Fruit fly (Drosophila melanogaster) whole organism, embryonic: ENCODE results near the gene MtnD.

ENCODE experiments used
- Aef1 ChIP-seq: fragments of 200-800 bp; sonication (Bioruptor generic); IDR thresholded peaks from 3 replicates; pipeline ENCODE4 v1.3.6; 2022; ENCODE audit warnings: missing biosample characterization, missing genetic modification characterization
- Atf-2 ChIP-seq: fragments of 200-800 bp; sonication (Bioruptor generic); optimal IDR thresholded peaks from 2 replicates; lab custom pipeline; 2016; ENCODE audit warnings: missing biosample characterization, missing genetic modification characterization
- Atf6 ChIP-seq: fragments of 200-800 bp; sonication (Bioruptor generic); IDR thresholded peaks from 2 replicates; pipeline ENCODE4 v1.3.6; 2022; ENCODE audit warnings: missing biosample characterization, missing genetic modification characterization
- Bdp1 ChIP-seq: fragments of 200-800 bp; sonication (Bioruptor generic); optimal IDR thresholded peaks from 3 replicates; lab custom pipeline; 2016; ENCODE audit warnings: missing biosample characterization, missing genetic modification characterization
- Bteb2 ChIP-seq: fragments of 200-800 bp; sonication (Bioruptor generic); optimal IDR thresholded peaks from 2 replicates; lab custom pipeline; 2016; ENCODE audit warnings: missing biosample characterization, missing genetic modification characterization
- CG11398 ChIP-seq: fragments of 200-800 bp; sonication (Bioruptor generic); optimal IDR thresholded peaks from 2 replicates; lab custom pipeline; 2016; ENCODE audit warnings: missing biosample characterization, missing genetic modification characterization
- CG12236 ChIP-seq: fragments of 200-800 bp; sonication (Bioruptor generic); optimal IDR thresholded peaks from 2 replicates; lab custom pipeline; 2016; ENCODE audit warnings: missing biosample characterization, missing genetic modification characterization
- CG1233 ChIP-seq: fragments of 200-800 bp; sonication (Bioruptor generic); optimal IDR thresholded peaks from 4 replicates; lab custom pipeline; 2018; ENCODE audit warnings: missing biosample characterization, mild to moderate bottlenecking, missing genetic modification characterization
- CG15514 ChIP-seq: fragments of 200-800 bp; sonication (Bioruptor generic); optimal IDR thresholded peaks from 3 replicates; lab custom pipeline; 2017; ENCODE audit warnings: missing biosample characterization, missing genetic modification characterization, mild to moderate bottlenecking, moderate library complexity, missing genetic modification reagents
- CG15601 ChIP-seq: fragments of 200-800 bp; sonication (Bioruptor generic); optimal IDR thresholded peaks from 3 replicates; lab custom pipeline; 2019; ENCODE audit warnings: missing biosample characterization, mild to moderate bottlenecking, missing genetic modification characterization, moderate library complexity
- CG16815 ChIP-seq: fragments of 200-800 bp; sonication (Bioruptor generic); optimal IDR thresholded peaks from 3 replicates; lab custom pipeline; 2017; ENCODE audit warnings: missing biosample characterization, mild to moderate bottlenecking, missing genetic modification characterization
- CG17359 ChIP-seq: fragments of 200-800 bp; sonication (Bioruptor generic); optimal IDR thresholded peaks from 3 replicates; lab custom pipeline; 2018; ENCODE audit warnings: missing biosample characterization, mild to moderate bottlenecking, missing genetic modification characterization, moderate library complexity
- CG17568 ChIP-seq: fragments of 200-800 bp; sonication (Bioruptor generic); optimal IDR thresholded peaks from 2 replicates; lab custom pipeline; 2018; ENCODE audit warnings: missing biosample characterization, mild to moderate bottlenecking, missing genetic modification characterization, moderate library complexity
- CG2129 ChIP-seq: fragments of 200-800 bp; sonication (Bioruptor generic); IDR thresholded peaks from 2 replicates; pipeline ENCODE4 v1.3.6; 2022; ENCODE audit warnings: missing biosample characterization, missing genetic modification characterization; ENCODE audit not compliant: partially characterized antibody
- CG2678 ChIP-seq: fragments of 200-800 bp; sonication (Bioruptor generic); optimal IDR thresholded peaks from 3 replicates; lab custom pipeline; 2019; ENCODE audit warnings: missing biosample characterization, mild to moderate bottlenecking, missing genetic modification characterization, moderate library complexity
- CG2712 ChIP-seq: fragments of 200-800 bp; optimal IDR thresholded peaks from 3 replicates; lab custom pipeline; 2019; ENCODE audit warnings: missing biosample characterization, mild to moderate bottlenecking, missing genetic modification characterization, moderate library complexity
- CG30403 ChIP-seq: fragments of 200-800 bp; sonication (Bioruptor generic); optimal IDR thresholded peaks from 3 replicates; lab custom pipeline; 2016; ENCODE audit warnings: missing biosample characterization, missing genetic modification characterization
- CG32767 ChIP-seq: fragments of 200-800 bp; sonication (Bioruptor generic); IDR thresholded peaks from 2 replicates; pipeline ENCODE4 v1.3.6; 2022; ENCODE audit warnings: missing biosample characterization, missing genetic modification characterization
- CG3995 ChIP-seq: fragments of 200-800 bp; sonication (Bioruptor generic); optimal IDR thresholded peaks from 3 replicates; lab custom pipeline; 2016; ENCODE audit warnings: missing biosample characterization, missing genetic modification characterization
- CG4328 ChIP-seq: fragments of 200-800 bp; sonication (Bioruptor generic); optimal IDR thresholded peaks from 3 replicates; lab custom pipeline; 2017; ENCODE audit warnings: missing biosample characterization, missing genetic modification reagents, missing genetic modification characterization
- CG4617 ChIP-seq: fragments of 200-800 bp; sonication (Bioruptor generic); optimal IDR thresholded peaks from 3 replicates; lab custom pipeline; 2016; ENCODE audit warnings: missing biosample characterization, missing genetic modification characterization, borderline replicate concordance
- CG9215 ChIP-seq: fragments of 200-800 bp; sonication (Bioruptor generic); IDR thresholded peaks from 2 replicates; pipeline ENCODE4 v1.3.6; 2022; ENCODE audit warnings: missing biosample characterization, missing genetic modification characterization
- Chrac-16 ChIP-seq: fragments of 200-800 bp; sonication (Bioruptor generic); optimal IDR thresholded peaks from 3 replicates; lab custom pipeline; 2016; ENCODE audit warnings: missing biosample characterization, missing genetic modification characterization
- Doc3 ChIP-seq: fragments of 200-800 bp; sonication (Bioruptor generic); IDR thresholded peaks from 3 replicates; pipeline ENCODE4 v1.3.6; 2022; ENCODE audit warnings: missing biosample characterization, missing genetic modification characterization; ENCODE audit not compliant: partially characterized antibody
- Drgx ChIP-seq: fragments of 200-800 bp; sonication (Bioruptor generic); IDR thresholded peaks from 2 replicates; pipeline ENCODE4 v1.3.6; 2022; ENCODE audit warnings: missing biosample characterization, missing genetic modification characterization
- Fer2 ChIP-seq: fragments of 200-800 bp; sonication (Bioruptor generic); optimal IDR thresholded peaks from 2 replicates; lab custom pipeline; 2018; ENCODE audit warnings: missing biosample characterization, mild to moderate bottlenecking, missing genetic modification characterization, moderate library complexity
- Mad ChIP-seq: fragments of 200-800 bp; sonication (Bioruptor generic); optimal IDR thresholded peaks from 2 replicates; lab custom pipeline; 2016; ENCODE audit warnings: missing biosample characterization, missing genetic modification characterization
- NfI ChIP-seq: fragments of 200-800 bp; sonication (Bioruptor generic); optimal IDR thresholded peaks from 3 replicates; lab custom pipeline; 2018; ENCODE audit warnings: missing biosample characterization, mild to moderate bottlenecking, missing genetic modification characterization, moderate library complexity
- Scr ChIP-seq: fragments of 200-800 bp; sonication (Bioruptor generic); IDR thresholded peaks from 2 replicates; pipeline ENCODE4 v1.3.6; 2022; ENCODE audit warnings: missing biosample characterization, missing genetic modification characterization; ENCODE audit not compliant: partially characterized antibody
- Sin3A ChIP-seq: fragments of >200 bp; optimal IDR thresholded peaks from 2 replicates; lab custom pipeline; 2018
- Sox102F ChIP-seq: fragments of 200-800 bp; sonication (Bioruptor generic); optimal IDR thresholded peaks from 2 replicates; lab custom pipeline; 2018; ENCODE audit warnings: missing biosample characterization, mild to moderate bottlenecking, missing genetic modification characterization, moderate library complexity
- Vsx1 ChIP-seq: fragments of 200-800 bp; sonication (Bioruptor generic); optimal IDR thresholded peaks from 2 replicates; lab custom pipeline; 2017; ENCODE audit warnings: missing biosample characterization, mild to moderate bottlenecking, missing genetic modification characterization, missing genetic modification reagents
- aop ChIP-seq: fragments of 200-800 bp; sonication (Bioruptor generic); IDR thresholded peaks from 2 replicates; pipeline ENCODE4 v1.3.6; 2022; ENCODE audit warnings: missing biosample characterization, missing genetic modification characterization
- ap ChIP-seq: fragments of 200-800 bp; sonication (Bioruptor generic); IDR thresholded peaks from 2 replicates; pipeline ENCODE4 v1.3.6; 2022; ENCODE audit warnings: missing biosample characterization, missing genetic modification characterization
- ase ChIP-seq: fragments of 200-800 bp; sonication (Bioruptor generic); IDR thresholded peaks from 3 replicates; pipeline ENCODE4 v1.3.6; 2022; ENCODE audit warnings: missing biosample characterization, missing genetic modification characterization
- cas ChIP-seq: fragments of 200-800 bp; sonication (Bioruptor generic); IDR thresholded peaks from 2 replicates; pipeline ENCODE4 v1.3.6; 2022; ENCODE audit warnings: missing biosample characterization, missing genetic modification characterization
- fd3F ChIP-seq: fragments of 200-800 bp; sonication (Bioruptor generic); optimal IDR thresholded peaks from 2 replicates; lab custom pipeline; 2018; ENCODE audit warnings: missing biosample characterization, mild to moderate bottlenecking, missing genetic modification characterization, moderate library complexity
- fru ChIP-seq: fragments of >200 bp; optimal IDR thresholded peaks from 2 replicates; lab custom pipeline; 2017
- gsb-n ChIP-seq: fragments of 200-800 bp; sonication (Bioruptor generic); optimal IDR thresholded peaks from 3 replicates; lab custom pipeline; 2018; ENCODE audit warnings: missing biosample characterization, mild to moderate bottlenecking, missing genetic modification characterization
- hb ChIP-seq: fragments of 200-800 bp; sonication (Bioruptor generic); IDR thresholded peaks from 3 replicates; pipeline ENCODE4 v1.3.6; 2022; ENCODE audit warnings: missing biosample characterization, missing genetic modification characterization; ENCODE audit not compliant: partially characterized antibody
- mam ChIP-seq: fragments of 200-800 bp; sonication (Bioruptor generic); optimal IDR thresholded peaks from 3 replicates; lab custom pipeline; 2016; ENCODE audit warnings: missing biosample characterization, missing genetic modification characterization
- mld ChIP-seq: fragments of 200-800 bp; sonication (Bioruptor generic); IDR thresholded peaks from 3 replicates; pipeline ENCODE4 v1.3.6; 2022; ENCODE audit warnings: missing biosample characterization, missing genetic modification characterization; ENCODE audit not compliant: partially characterized antibody
- otp ChIP-seq: fragments of 200-800 bp; sonication (Bioruptor generic); IDR thresholded peaks from 3 replicates; pipeline ENCODE4, ENCODE4 v1.3.6; 2022; ENCODE audit warnings: missing biosample characterization, missing genetic modification characterization
- ranshi ChIP-seq: fragments of 200-800 bp; sonication (Bioruptor generic); IDR thresholded peaks from 2 replicates; pipeline ENCODE4 v1.3.6; 2022; ENCODE audit warnings: missing biosample characterization, missing genetic modification characterization
- run ChIP-seq: fragments of 200-800 bp; sonication (Bioruptor generic); optimal IDR thresholded peaks from 3 replicates; lab custom pipeline; 2018; ENCODE audit warnings: missing biosample characterization, mild to moderate bottlenecking, missing genetic modification characterization
- sens ChIP-seq: fragments of 200-800 bp; sonication (Bioruptor generic); peaks from one replicate; lab custom pipeline; 2016; ENCODE audit warnings: missing biosample characterization, missing genetic modification characterization
- sisA ChIP-seq: fragments of 200-800 bp; sonication (Bioruptor generic); IDR thresholded peaks from 2 replicates; pipeline ENCODE4 v1.3.6; 2022; ENCODE audit warnings: missing biosample characterization, missing genetic modification characterization
- trem ChIP-seq: fragments of 200-800 bp; optimal IDR thresholded peaks from 3 replicates; lab custom pipeline; 2019; ENCODE audit warnings: missing biosample characterization, mild to moderate bottlenecking, missing genetic modification characterization, moderate library complexity
- twi ChIP-seq: fragments of 200-800 bp; optimal IDR thresholded peaks from 2 replicates; lab custom pipeline; 2019; ENCODE audit warnings: missing biosample characterization, mild to moderate bottlenecking, missing genetic modification characterization, moderate library complexity
- wdn ChIP-seq: fragments of 200-800 bp; sonication (Bioruptor generic); IDR thresholded peaks from 2 replicates; pipeline ENCODE4 v1.3.6; 2022; ENCODE audit warnings: missing biosample characterization, missing genetic modification characterization

The MtnD gene

DNA sequence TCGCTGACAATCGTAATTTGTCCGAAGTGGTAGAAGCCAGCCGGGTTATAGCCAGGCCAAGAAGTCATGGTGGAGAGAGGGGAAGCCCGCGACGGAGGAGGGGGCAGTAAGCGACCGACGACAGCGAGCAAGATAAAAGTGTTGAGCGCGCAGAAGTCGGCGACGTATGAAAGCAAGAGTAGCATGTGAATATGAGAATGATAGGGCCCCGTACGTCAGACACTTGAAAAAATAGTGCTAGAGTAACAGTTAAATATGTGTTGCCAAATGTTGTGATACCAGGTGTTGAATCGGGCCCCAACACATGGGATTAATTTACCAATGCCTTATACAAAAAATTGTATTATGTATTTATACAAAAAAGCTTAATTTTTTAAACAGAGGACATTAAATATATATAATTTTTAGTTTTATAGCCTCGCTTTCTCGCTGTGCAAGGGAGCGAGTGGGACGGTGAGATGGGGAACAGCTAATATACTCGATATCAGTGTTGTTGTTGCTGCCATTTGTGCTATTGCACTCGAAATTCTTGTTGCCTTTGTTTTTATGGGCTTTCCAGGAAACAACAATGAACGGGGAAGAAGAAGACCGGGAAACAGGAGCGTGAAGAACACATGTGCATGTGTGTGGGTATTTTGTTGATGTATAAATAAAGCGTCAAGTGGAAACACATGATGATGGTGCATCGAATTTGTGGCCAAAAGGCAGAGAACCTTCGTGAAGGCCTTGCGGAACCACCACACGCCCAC is 15.3 kb downstream of the MtnD start (continued):
- TF ChIP-seq Sox102F (GFP tag; lab: Kevin White, UChicago) (peak; percentile 84), wdn (GFP tag; lab: Robert Waterston, UW) (no peak), CG2678 (tag; lab: Kevin White, UChicago) (peak; percentile 93), CG4617 (GFP tag; lab: Kevin White, UChicago) (peak; percentile 45), otp (peak; percentile 77), Doc3 (GFP tag; lab: Robert Waterston, UW) (no peak), ap (GFP tag; lab: Robert Waterston, UW) (peak; percentile 62), CG16815 (GFP tag; lab: Kevin White, UChicago) (peak; percentile 87), Chrac-16 (GFP tag; lab: Kevin White, UChicago) (peak; percentile 70), Fer2 (tag; lab: Kevin White, UChicago) (peak; percentile 78), Atf-2 (GFP tag; lab: Kevin White, UChicago) (no peak), sisA (GFP tag; lab: Robert Waterston, UW) (peak; percentile 85), Sin3A (lab: Kevin White, UChicago) (no peak), hb (no peak), ase (GFP tag; lab: Robert Waterston, UW) (peak; percentile 70; the same call in 2 of the 3 replicates), CG15601 (tag; lab: Kevin White, UChicago) (peak; percentile 78), CG17568 (GFP tag; lab: Kevin White, UChicago) (peak; percentile 74), aop (GFP tag; lab: Robert Waterston, UW) (no peak), Mad (GFP tag; lab: Kevin White, UChicago) (peak; percentile 46), Scr (GFP tag; lab: Robert Waterston, UW) (no peak), CG9215 (GFP tag; lab: Robert Waterston, UW) (peak; percentile 74), CG4328 (peak; percentile 73), NfI (peak; percentile 88), fru (lab: Kevin White, UChicago) (no peak), Drgx (GFP tag; lab: Robert Waterston, UW) (peak; percentile 78), CG15514 (GFP tag; lab: Kevin White, UChicago) (peak; percentile 67), mld (GFP tag; lab: Robert Waterston, UW) (no peak), CG12236 (GFP tag; lab: Kevin White, UChicago) (no peak), CG1233 (GFP tag; lab: Kevin White, UChicago) (peak; percentile 80), CG17359 (tag; lab: Kevin White, UChicago) (peak; percentile 88), Bdp1 (GFP tag; lab: Kevin White, UChicago) (peak; percentile 23), Bteb2 (GFP tag; lab: Kevin White, UChicago) (no peak), Atf6 (GFP tag; lab: Robert Waterston, UW) (peak; percentile 87), Vsx1 (GFP tag; lab: Kevin White, UChicago) (peak; percentile 94), CG32767 (GFP tag; lab: Robert Waterston, UW) (peak; percentile 58; the same call in 1 of the 2 replicates), cas (GFP tag; lab: Robert Waterston, UW) (peak; percentile 25; the same call in 1 of the 2 replicates), CG2712 (tag; lab: Kevin White, UChicago) (peak; percentile 93), trem (tag; lab: Kevin White, UChicago) (peak; percentile 81), Aef1 (GFP tag; lab: Robert Waterston, UW) (peak; percentile 84), gsb-n (tag; lab: Kevin White, UChicago) (peak; percentile 71), ranshi (GFP tag; lab: Robert Waterston, UW) (peak; percentile 84), fd3F (peak; percentile 77), CG3995 (GFP tag; lab: Kevin White, UChicago) (peak; percentile 72), twi (tag; lab: Kevin White, UChicago) (peak; percentile 99), sens (GFP tag; lab: Kevin White, UChicago) (peak; percentile 91), run (tag; lab: Kevin White, UChicago) (peak; percentile 41), CG30403 (GFP tag; lab: Kevin White, UChicago) (peak; percentile 81), CG2129 (GFP tag; lab: Robert Waterston, UW) (no peak), mam (GFP tag; lab: Kevin White, UChicago) (peak; percentile 59), CG11398 (GFP tag; lab: Kevin White, UChicago) (no peak)
